Worm (Caenorhabditis elegans): ENCODE results near the gene rpl-7A.

The rpl-7A gene

DNA sequence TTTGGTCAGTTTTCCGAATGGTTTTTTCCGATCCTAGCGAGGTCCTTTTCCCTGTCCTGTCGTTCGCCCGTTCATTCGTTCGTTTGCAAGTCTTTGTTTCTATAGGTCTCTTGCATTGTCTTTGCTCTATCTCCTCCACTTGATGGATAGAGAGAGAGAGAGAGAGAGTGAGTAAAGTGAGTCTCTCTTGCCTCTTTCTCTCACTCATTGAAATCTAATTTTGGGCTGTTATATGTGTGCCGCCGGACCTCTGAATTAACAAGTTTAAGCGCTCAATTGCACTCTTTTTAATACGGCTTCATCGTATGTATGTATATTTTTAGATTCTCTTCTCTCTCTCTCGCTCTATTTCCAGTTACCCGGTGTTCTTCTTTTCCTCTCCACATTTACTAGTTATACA, 13.5 kb upstream of the rpl-7A start:
- TF ChIP-seq skn-1 (tag; optimal IDR thresholded peaks at IDR 0.05) (no peak), egl-13 (tag; optimal IDR thresholded peaks at IDR 0.05) (no peak), mep-1 (tag; optimal IDR thresholded peaks at IDR 0.05) (peak; percentile 2), lsy-2 (tag; optimal IDR thresholded peaks at IDR 0.05) (peak in 1 of 2 experiments; percentile 22), zip-4 (GFP tag; optimal IDR thresholded peaks at IDR 0.05) (no peak), nhr-19 (GFP tag; conservative IDR thresholded peaks at IDR 0.05) (no peak), ets-5 (GFP tag; IDR thresholded peaks at IDR 0.05) (no peak), ama-1 (optimal IDR thresholded peaks at IDR 0.05) (no peak), ceh-63 (GFP tag; optimal IDR thresholded peaks at IDR 0.05) (no peak), isw-1 (GFP tag; IDR thresholded peaks at IDR 0.05) (no peak), efl-1 (optimal IDR thresholded peaks at IDR 0.05) (no peak), efl-1 (GFP tag; optimal IDR thresholded peaks at IDR 0.05 in 1 of 2) (peak in 1 of 2 experiments; percentile 84), egl-27 (tag; optimal IDR thresholded peaks at IDR 0.05) (no peak), nhr-76 (tag; optimal IDR thresholded peaks at IDR 0.05) (no peak), blmp-1 (tag; optimal IDR thresholded peaks at IDR 0.05) (no peak), Y116A8C.19 (tag; optimal IDR thresholded peaks at IDR 0.05; ENCODE audit: borderline replicate concordance) (no peak), pag-3 (tag; optimal IDR thresholded peaks at IDR 0.05; ENCODE audit: borderline replicate concordance, insufficient read depth) (no peak), mef-2 (tag; optimal IDR thresholded peaks at IDR 0.05) (no peak), nhr-71 (tag; optimal IDR thresholded peaks at IDR 0.05) (no peak), tlp-1 (tag; optimal IDR thresholded peaks at IDR 0.05) (no peak), dpl-1 (GFP tag; optimal IDR thresholded peaks at IDR 0.05) (no peak), lin-13 (GFP tag; optimal IDR thresholded peaks at IDR 0.05) (no peak), ces-1 (GFP tag; optimal IDR thresholded peaks at IDR 0.05) (no peak), aly-2 (tag; optimal IDR thresholded peaks at IDR 0.05) (no peak), snpc-4 (tag; optimal IDR thresholded peaks at IDR 0.05) (no peak), lin-35 (GFP tag; optimal IDR thresholded peaks at IDR 0.05) (no peak), nhr-237 (tag; optimal IDR thresholded peaks at IDR 0.05) (no peak), dsc-1 (tag; optimal IDR thresholded peaks at IDR 0.05) (no peak), unc-98 (GFP tag; IDR thresholded peaks at IDR 0.05) (no peak), ceh-8 (GFP tag; optimal IDR thresholded peaks at IDR 0.05) (no peak), lin-14 (GFP tag; optimal IDR thresholded peaks at IDR 0.05) (peak; percentile 73), rnt-1 (tag; optimal IDR thresholded peaks at IDR 0.05) (peak; percentile 24), C04F5.9 (tag; optimal IDR thresholded peaks at IDR 0.05) (no peak), efl-3 (GFP tag; optimal IDR thresholded peaks at IDR 0.05) (no peak), nhr-84 (tag; optimal IDR thresholded peaks at IDR 0.05) (no peak), sox-4 (tag; optimal IDR thresholded peaks at IDR 0.05) (no peak), nhr-77 (tag; optimal IDR thresholded peaks at IDR 0.05) (no peak), pqm-1 (tag; optimal IDR thresholded peaks at IDR 0.05) (no peak), ztf-11 (tag; optimal IDR thresholded peaks at IDR 0.05) (no peak), zag-1 (tag; optimal IDR thresholded peaks at IDR 0.05) (no peak), nhr-47 (tag; optimal IDR thresholded peaks at IDR 0.05) (peak; percentile 14), hlh-17 (GFP tag; optimal IDR thresholded peaks at IDR 0.05; ENCODE audit: borderline replicate concordance) (no peak), tbx-2 (tag; optimal IDR thresholded peaks at IDR 0.05) (peak; percentile 2), grh-1 (GFP tag; IDR thresholded peaks at IDR 0.05) (no peak), fkh-10 (GFP tag; optimal IDR thresholded peaks at IDR 0.05) (no peak), lin-15B (tag; optimal IDR thresholded peaks at IDR 0.05) (no peak)

Data from whole organism, L1 larva.